Fruit fly (Drosophila melanogaster) whole organism, wandering third instar larva: Measurements from ENCODE around the gene CG17029.

Source experiments
- CG32264 ChIP-seq: fragments of 200-800 bp; sonication (Bioruptor generic); optimal IDR thresholded peaks from 2 replicates; lab custom pipeline; 2016; ENCODE audit warnings: missing biosample characterization, missing genetic modification characterization
- Dif ChIP-seq: fragments of 200-275, 200-300 bp; sonication (Bioruptor generic); optimal IDR thresholded peaks from 2 replicates; lab custom pipeline; 2018; ENCODE audit warnings: missing biosample characterization, missing genetic modification characterization; ENCODE audit not compliant: partially characterized antibody
- Hr78 ChIP-seq: fragments of >200 bp; optimal IDR thresholded peaks from 2 replicates; lab custom pipeline; 2017; ENCODE audit warnings: missing biosample characterization, missing genetic modification characterization
- Hr83 ChIP-seq: fragments of 200-300 bp; sonication (Bioruptor generic); optimal IDR thresholded peaks from 2 replicates; lab custom pipeline; 2016; ENCODE audit warnings: missing biosample characterization, mild to moderate bottlenecking, missing genetic modification characterization, moderate library complexity; ENCODE audit not compliant: poor library complexity, severe bottlenecking
- Myc ChIP-seq: fragments of >200 bp; optimal IDR thresholded peaks from 2 replicates; lab custom pipeline; 2017
- dsf ChIP-seq: sonication (Bioruptor generic); optimal IDR thresholded peaks from 2 replicates; lab custom pipeline; 2016; ENCODE audit warnings: missing biosample characterization, missing genetic modification characterization, borderline replicate concordance
- fru ChIP-seq: fragments of 200-800 bp; sonication (Bioruptor generic); optimal IDR thresholded peaks from 3 replicates; lab custom pipeline; 2016; ENCODE audit warnings: missing biosample characterization, mild to moderate bottlenecking, missing genetic modification characterization
- lola ChIP-seq: fragments of >200 bp; optimal IDR thresholded peaks from 2 replicates; lab custom pipeline; 2017; ENCODE audit warnings: missing biosample characterization, missing genetic modification characterization
- pan ChIP-seq: fragments of >200 bp; optimal IDR thresholded peaks from 2 replicates; lab custom pipeline; 2017
- psq ChIP-seq: fragments of 200-800 bp; sonication (Bioruptor generic); optimal IDR thresholded peaks from 3 replicates; lab custom pipeline; 2017; ENCODE audit warnings: missing biosample characterization, mild to moderate bottlenecking, missing genetic modification characterization, moderate library complexity
- sage ChIP-seq: fragments of 200-800 bp; sonication (Bioruptor generic); optimal IDR thresholded peaks from 2 replicates; lab custom pipeline; 2016; ENCODE audit warnings: missing biosample characterization, mild to moderate bottlenecking, missing genetic modification characterization
- usp ChIP-seq: fragments of >200 bp; optimal IDR thresholded peaks from 2 replicates; lab custom pipeline; 2017; ENCODE audit warnings: missing biosample characterization, missing genetic modification characterization

DNA sequence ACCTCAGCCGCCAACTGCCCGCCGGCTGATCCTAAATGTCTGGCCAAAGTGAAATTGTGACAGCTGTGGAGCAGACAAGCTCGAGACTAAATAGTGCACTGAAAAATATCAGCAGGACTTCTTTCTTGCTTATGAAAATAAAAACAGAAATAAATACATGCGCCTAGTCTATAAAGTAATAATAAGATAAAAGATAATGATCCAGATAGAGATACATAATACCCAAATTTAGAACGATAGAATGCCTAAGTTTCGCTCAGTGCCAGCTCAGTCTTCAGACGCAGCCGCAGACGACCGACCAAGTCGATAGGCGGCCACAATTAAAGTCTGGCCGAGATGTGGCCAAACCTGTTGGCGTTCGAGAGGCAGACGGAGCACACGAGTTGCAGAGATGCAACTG is 35.8 kb upstream of the CG17029 start:
- TF ChIP-seq fru (GFP tag; lab: Kevin White, UChicago) (peak; percentile 76), Hr78 (GFP tag; lab: Kevin White, UChicago) (no peak), lola (GFP tag; lab: Kevin White, UChicago) (no peak), usp (no peak), Hr83 (GFP tag; lab: Kevin White, UChicago) (no peak), Dif (GFP tag; lab: Kevin White, UChicago) (no peak), pan (no peak), sage (GFP tag; lab: Kevin White, UChicago) (peak; percentile 80), dsf (GFP tag; lab: Kevin White, UChicago) (peak; percentile 39), CG32264 (no peak), Myc (lab: Kevin White, UChicago) (no peak), psq (GFP tag; lab: Kevin White, UChicago) (peak; percentile 74)
